Fruit fly (Drosophila melanogaster) whole organism, pupa: ENCODE data around the gene CG14332.
"Not testable (repeated sequence)": the region's sequence is repeated elsewhere in the genome, so short reads cannot be mapped to it uniquely, and the experiment has no call there.

Experiments
- CG10348 ChIP-seq: fragments of 200-800 bp; sonication (Bioruptor generic); IDR thresholded peaks from 2 replicates; pipeline ENCODE4 v1.3.6; 2022; ENCODE audit warnings: missing biosample characterization, missing genetic modification characterization
- CG12605 ChIP-seq: fragments of 200-800 bp; sonication (Bioruptor generic); IDR thresholded peaks from 2 replicates; pipeline ENCODE4 v1.3.6; 2022; ENCODE audit warnings: missing biosample characterization, missing genetic modification characterization
- CG13204 ChIP-seq: fragments of 200-800 bp; sonication (Bioruptor generic); optimal IDR thresholded peaks from 2 replicates; lab custom pipeline; 2018; ENCODE audit warnings: missing biosample characterization, mild to moderate bottlenecking, missing genetic modification characterization, moderate library complexity
- CG14655 ChIP-seq: fragments of 200-800 bp; sonication (Bioruptor generic); optimal IDR thresholded peaks from 3 replicates; lab custom pipeline; 2017; ENCODE audit warnings: mild to moderate bottlenecking, missing biosample characterization, missing genetic modification reagents, missing genetic modification characterization
- CG15710 ChIP-seq: fragments of 200-800 bp; sonication (Bioruptor generic); optimal IDR thresholded peaks from 2 replicates; lab custom pipeline; 2018; ENCODE audit warnings: missing biosample characterization, mild to moderate bottlenecking, missing genetic modification characterization, moderate library complexity
- CG17806 ChIP-seq: fragments of 200-800 bp; sonication (Bioruptor generic); optimal IDR thresholded peaks from 2 replicates; lab custom pipeline; 2018; ENCODE audit warnings: missing biosample characterization, mild to moderate bottlenecking, missing genetic modification characterization, moderate library complexity
- CG32121 ChIP-seq: fragments of 200-800 bp; sonication (Bioruptor generic); IDR thresholded peaks from 2 replicates; pipeline ENCODE4 v1.3.6; 2022; ENCODE audit warnings: missing biosample characterization, missing genetic modification characterization
- CG34367 ChIP-seq: fragments of 200-800 bp; sonication (Bioruptor generic); optimal IDR thresholded peaks from 2 replicates; lab custom pipeline; 2018; ENCODE audit warnings: missing biosample characterization, mild to moderate bottlenecking, missing genetic modification characterization
- CG4496 ChIP-seq: fragments of 200-800 bp; sonication (Bioruptor generic); IDR thresholded peaks from 3 replicates; pipeline ENCODE4 v1.3.6; 2022; ENCODE audit warnings: missing biosample characterization, missing genetic modification characterization
- CG8159 ChIP-seq: fragments of 200-800 bp; sonication (Bioruptor generic); optimal IDR thresholded peaks from 3 replicates; lab custom pipeline; 2018; ENCODE audit warnings: missing biosample characterization, mild to moderate bottlenecking, missing genetic modification characterization, moderate library complexity
- CG8301 ChIP-seq: fragments of 200-800 bp; sonication (Bioruptor generic); optimal IDR thresholded peaks from 2 replicates; lab custom pipeline; 2018; ENCODE audit warnings: missing biosample characterization, mild to moderate bottlenecking, missing genetic modification characterization
- CG9948 ChIP-seq: fragments of 200-800 bp; sonication (Bioruptor generic); optimal IDR thresholded peaks from 2 replicates; lab custom pipeline; 2018; ENCODE audit warnings: missing biosample characterization, mild to moderate bottlenecking, missing genetic modification characterization, moderate library complexity
- D1 ChIP-seq: fragments of 200-800 bp; sonication (Bioruptor generic); optimal IDR thresholded peaks from 2 replicates; lab custom pipeline; 2018; ENCODE audit warnings: missing biosample characterization, mild to moderate bottlenecking, missing genetic modification characterization, moderate library complexity
- EcR ChIP-seq: fragments of 200-800 bp; sonication (Bioruptor generic); optimal IDR thresholded peaks from 3 replicates; lab custom pipeline; 2019; ENCODE audit warnings: missing biosample characterization, missing genetic modification characterization, mild to moderate bottlenecking, moderate library complexity, missing genetic modification reagents
- Ets98B ChIP-seq: fragments of 200-800 bp; sonication (Bioruptor generic); IDR thresholded peaks from 2 replicates; pipeline ENCODE4 v1.3.6; 2022; ENCODE audit warnings: missing biosample characterization, missing genetic modification characterization
- Pif1A ChIP-seq: fragments of 200-800 bp; sonication (Bioruptor generic); optimal IDR thresholded peaks from 3 replicates; lab custom pipeline; 2016; ENCODE audit warnings: missing biosample characterization, missing genetic modification characterization
- Pif1B ChIP-seq: fragments of 200-800 bp; sonication (Bioruptor generic); optimal IDR thresholded peaks from 3 replicates; lab custom pipeline; 2016; ENCODE audit warnings: missing biosample characterization, missing genetic modification characterization
- Snoo ChIP-seq: fragments of 200-800 bp; sonication (Bioruptor generic); optimal IDR thresholded peaks from 3 replicates; lab custom pipeline; 2017; ENCODE audit warnings: missing biosample characterization, mild to moderate bottlenecking, missing genetic modification characterization, inconsistent platforms
- fd96Ca ChIP-seq: fragments of 200-800 bp; sonication (Bioruptor generic); IDR thresholded peaks from 3 replicates; pipeline ENCODE4 v1.3.6; 2022; ENCODE audit warnings: missing biosample characterization, missing genetic modification characterization
- gl ChIP-seq: fragments of 200-800 bp; sonication (Bioruptor generic); optimal IDR thresholded peaks from 2 replicates; lab custom pipeline; 2018; ENCODE audit warnings: missing biosample characterization, mild to moderate bottlenecking, missing genetic modification characterization

Gene CG14332

DNA sequence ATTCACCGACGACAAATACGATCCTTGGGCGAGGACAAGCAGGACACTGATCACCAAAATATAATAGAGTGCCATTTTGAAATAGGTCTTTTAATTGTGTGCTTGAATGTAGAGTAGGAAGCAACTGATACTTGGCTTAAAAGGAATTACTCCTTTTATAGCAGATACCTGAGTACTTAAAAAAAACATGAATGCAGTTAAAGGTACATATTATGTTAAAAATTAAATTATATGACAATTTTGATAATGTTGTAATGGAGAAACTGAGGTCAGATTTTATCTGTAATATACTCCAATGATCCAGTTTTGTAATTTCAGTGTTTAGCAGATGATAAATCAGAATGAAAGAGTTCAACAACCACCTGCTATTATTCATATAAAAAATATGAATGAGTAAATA, at the start of gene CG14332:
TSS of gene CG14332 (minus strand) at position 101 of the 400 bp plus-strand sequence.
- TF ChIP-seq CG4496 (GFP tag; lab: Robert Waterston, UW) (no peak), EcR (GFP tag; lab: Kevin White, UChicago) (no peak), Snoo (tag; lab: Kevin White, UChicago) (no peak), CG32121 (GFP tag; lab: Robert Waterston, UW) (no peak), CG9948 (no peak), D1 (tag; lab: Kevin White, UChicago) (no peak), CG12605 (GFP tag; lab: Robert Waterston, UW) (no peak), CG10348 (no peak), gl (tag; lab: Kevin White, UChicago) (no peak), Pif1B (GFP tag; lab: Kevin White, UChicago) (no peak), Ets98B (GFP tag; lab: Robert Waterston, UW) (no peak), CG14655 (no peak)
- TF ChIP-seq, all 21 proteins: peak for 0

DNA sequence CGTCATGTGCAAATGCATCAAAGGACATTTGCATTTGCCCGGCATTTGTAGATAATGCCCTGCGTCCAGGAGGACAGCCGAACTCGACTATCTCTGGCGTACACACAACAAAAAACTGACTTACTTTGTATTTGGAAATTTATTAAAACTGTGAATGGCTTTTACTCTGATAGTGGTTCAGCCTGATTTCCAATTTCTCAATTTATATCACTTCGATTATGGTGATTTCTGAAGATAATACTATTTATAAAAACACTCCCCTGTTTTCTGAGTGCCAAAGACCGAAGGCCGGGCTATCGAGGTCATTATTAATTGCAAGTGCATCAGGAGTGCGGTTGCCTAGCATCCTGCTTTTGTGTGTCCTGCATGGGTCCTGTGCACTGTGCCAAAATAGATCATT, 49.0 kb upstream of the CG14332 start:
- TF ChIP-seq CG8301 (tag; lab: Kevin White, UChicago) (no peak), CG8159 (tag; lab: Kevin White, UChicago) (peak; percentile 4), CG15710 (tag; lab: Kevin White, UChicago) (peak; percentile 6), Ets98B (GFP tag; lab: Robert Waterston, UW) (no peak), CG32121 (GFP tag; lab: Robert Waterston, UW) (no peak), Pif1A (GFP tag; lab: Kevin White, UChicago) (no peak), CG14655 (no peak)

DNA sequence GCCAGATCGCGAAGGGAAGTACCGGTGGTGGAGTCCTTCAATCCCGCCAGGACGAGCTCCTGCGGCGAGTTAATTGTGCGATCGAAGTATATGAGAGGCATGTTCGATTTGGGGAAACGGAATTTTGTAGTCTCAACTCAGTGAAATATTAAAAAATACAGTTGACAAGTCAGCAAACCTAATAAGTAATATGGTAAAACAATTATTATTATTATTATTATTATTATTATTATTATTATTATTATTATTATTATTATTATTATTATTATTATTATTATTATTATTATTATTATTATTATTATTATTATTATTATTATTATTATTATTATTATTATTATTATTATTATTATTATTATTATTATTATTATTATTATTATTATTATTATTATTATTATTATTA, 34.7 kb upstream of the CG14332 start, which contains the start of gene CG14330:
TSS of gene CG14330 (minus strand) at position 101 of the 400 bp plus-strand sequence.
- TF ChIP-seq CG9948; CG14655; fd96Ca (GFP tag; lab: Robert Waterston, UW): not testable (repeated sequence)

- peak; percentile 86 for TF ChIP-seq D1 (tag; lab: Kevin White, UChicago)
- no peak for TF ChIP-seq gl (tag; lab: Kevin White, UChicago)
Observed at dm6 chr3R:17449402-17449801, 27.4 kb upstream of the CG14332 start.

dm6 chr3R:17448758-17449157, 26.8 kb upstream of the CG14332 start, which contains the start of gene Eh:
TSS of gene Eh (minus strand) at chr3R:17448858.
- TF ChIP-seq CG8301 (tag; lab: Kevin White, UChicago) (no peak), CG14655 (no peak), CG15710 (tag; lab: Kevin White, UChicago) (no peak), CG10348 (no peak), Pif1B (GFP tag; lab: Kevin White, UChicago) (no peak), fd96Ca (GFP tag; lab: Robert Waterston, UW) (no peak), EcR (GFP tag; lab: Kevin White, UChicago) (no peak), Snoo (tag; lab: Kevin White, UChicago) (no peak), CG13204 (GFP tag; lab: Kevin White, UChicago) (no peak), CG34367 (tag; lab: Kevin White, UChicago) (no peak), CG8159 (tag; lab: Kevin White, UChicago) (no peak)

- no peak for TF ChIP-seq gl (tag; lab: Kevin White, UChicago)
- TF ChIP-seq CG15710 (tag; lab: Kevin White, UChicago): no peak
- TF ChIP-seq D1 (tag; lab: Kevin White, UChicago): no peak
- no peak for TF ChIP-seq Pif1A (GFP tag; lab: Kevin White, UChicago)
- no peak for TF ChIP-seq CG4496 (GFP tag; lab: Robert Waterston, UW)
- no peak for TF ChIP-seq CG17806 (tag; lab: Kevin White, UChicago)
- no peak for TF ChIP-seq fd96Ca (GFP tag; lab: Robert Waterston, UW)
- TF ChIP-seq Snoo (tag; lab: Kevin White, UChicago): no peak
- TF ChIP-seq CG12605 (GFP tag; lab: Robert Waterston, UW): no peak
- no peak for TF ChIP-seq CG9948
Observed at dm6 chr3R:17447615-17448014, 25.6 kb upstream of the CG14332 start.

DNA sequence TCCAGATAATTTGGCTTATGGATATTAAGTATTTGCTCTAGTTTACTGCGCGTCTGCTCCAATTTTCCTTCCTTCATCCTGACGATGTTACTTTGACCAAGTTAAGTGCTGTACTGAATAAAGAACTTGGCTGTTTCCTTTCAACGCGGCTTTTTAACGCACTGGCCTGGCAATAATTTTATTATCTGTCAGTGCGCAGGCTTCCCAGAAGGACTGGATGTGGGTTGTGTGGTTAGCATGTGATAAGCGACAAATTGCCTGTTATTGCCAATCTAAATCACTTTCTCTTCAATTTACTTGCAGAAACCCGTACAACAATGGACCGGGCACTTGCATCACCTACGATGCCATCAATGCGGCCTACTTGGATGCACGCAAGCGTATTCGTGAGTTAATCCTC, 18.6 kb upstream of the CG14332 start, which contains the start of gene CG14331:
TSS of gene CG14331 (minus strand) at position 101 of the 400 bp plus-strand sequence.
- TF ChIP-seq CG14655 (no peak), fd96Ca (GFP tag; lab: Robert Waterston, UW) (no peak), Pif1B (GFP tag; lab: Kevin White, UChicago) (no peak), CG15710 (tag; lab: Kevin White, UChicago) (no peak), CG8301 (tag; lab: Kevin White, UChicago) (no peak), CG8159 (tag; lab: Kevin White, UChicago) (no peak), D1 (tag; lab: Kevin White, UChicago) (no peak), CG13204 (GFP tag; lab: Kevin White, UChicago) (no peak), Ets98B (GFP tag; lab: Robert Waterston, UW) (no peak), CG17806 (tag; lab: Kevin White, UChicago) (no peak), Snoo (tag; lab: Kevin White, UChicago) (no peak), CG9948 (no peak), Pif1A (GFP tag; lab: Kevin White, UChicago) (no peak), CG32121 (GFP tag; lab: Robert Waterston, UW) (no peak), CG34367 (tag; lab: Kevin White, UChicago) (no peak)
- TF ChIP-seq, all 21 proteins: peak for 0
